Worm (Caenorhabditis elegans): Measurements from ENCODE around the gene H20J04.9.

ce11 chrII:4369715-4370114 is 18.7 kb downstream of the H20J04.9 start:
- TF ChIP-seq unc-86 (tag; optimal IDR thresholded peaks at IDR 0.05) (no peak), fkh-10 (GFP tag; optimal IDR thresholded peaks at IDR 0.05) (no peak), nhr-11 (tag; optimal IDR thresholded peaks at IDR 0.05) (no peak), elt-2 (tag; optimal IDR thresholded peaks at IDR 0.05) (no peak), sptf-1 (tag; optimal IDR thresholded peaks at IDR 0.05) (no peak), nhr-77 (tag; optimal IDR thresholded peaks at IDR 0.05) (no peak), F16B12.6 (tag; optimal IDR thresholded peaks at IDR 0.05) (no peak), jun-1 (tag; optimal IDR thresholded peaks at IDR 0.05) (no peak), fos-1 (tag; optimal IDR thresholded peaks at IDR 0.05) (no peak)

Measured in whole organism, L1 larva.